Worm (Caenorhabditis elegans): Measurements from ENCODE around the gene Y47D3A.14.

- TF ChIP-seq elt-2 (tag; optimal IDR thresholded peaks at IDR 0.05) (no peak), pha-4 (tag; optimal IDR thresholded peaks at IDR 0.05) (no peak)
Measured at ce11 chrIII:11270795-11271194, 34.1 kb upstream of the Y47D3A.14 start, which contains the start of gene obr-1.
